Fruit fly (Drosophila melanogaster): ENCODE results near the gene CG3226.

Gene CG3226

dm6 chrX:6613581-6613980, 40.5 kb downstream of the CG3226 start:
- no peak for TF ChIP-seq CTCF (optimal IDR thresholded peaks at IDR 0.05)
- no peak for TF ChIP-seq CG8478 (optimal IDR thresholded peaks at IDR 0.05)

dm6 chrX:6612509-6612908, 41.5 kb downstream of the CG3226 start:
- no peak for TF ChIP-seq CG8478 (optimal IDR thresholded peaks at IDR 0.05)
- TF ChIP-seq CTCF (optimal IDR thresholded peaks at IDR 0.05): no peak

dm6 chrX:6611831-6612230, 42.2 kb downstream of the CG3226 start:
- TF ChIP-seq CTCF (optimal IDR thresholded peaks at IDR 0.05) (no peak), CG8478 (optimal IDR thresholded peaks at IDR 0.05) (no peak)

DNA sequence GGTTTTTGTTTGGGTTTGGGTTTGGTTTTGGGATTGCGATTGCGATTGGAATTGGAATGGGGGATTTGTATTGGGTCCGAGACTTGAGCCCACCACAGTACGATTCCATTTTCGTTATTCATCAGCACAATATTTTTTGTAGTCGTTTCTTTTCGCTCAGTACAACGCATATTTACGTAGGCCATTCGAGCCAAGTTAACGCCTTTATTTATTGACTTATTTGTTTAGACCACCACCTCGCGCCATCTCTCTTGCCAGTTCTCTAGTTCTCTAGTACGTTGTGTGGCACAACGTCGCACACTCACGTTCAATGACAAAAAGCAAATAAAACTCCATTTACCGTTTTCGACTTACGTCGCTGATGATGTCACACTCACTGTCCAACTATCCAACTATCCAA, 49.3 kb downstream of the CG3226 start:
- TF ChIP-seq CG8478 (optimal IDR thresholded peaks at IDR 0.05): no peak
- no peak for TF ChIP-seq CTCF (optimal IDR thresholded peaks at IDR 0.05)
